Worm (Caenorhabditis elegans) whole organism, late embryonic: ENCODE data around the gene oac-20.

ENCODE experiments used
- T23F11.4 ChIP-seq: fragments of 200-800 bp; sonication (Bioruptor generic); optimal IDR thresholded peaks from 2 replicates; lab custom pipeline; 2018; ENCODE audit warnings: mild to moderate bottlenecking, missing genetic modification characterization, missing compliant biosample characterization
- hlh-8 ChIP-seq: sonication (generic microtip); optimal IDR thresholded peaks from 2 replicates; lab custom pipeline; 2016; ENCODE audit warnings: missing genotype, missing genetic modification characterization, missing compliant biosample characterization
- lim-6 ChIP-seq: sonication (generic microtip); optimal IDR thresholded peaks from 2 replicates; lab custom pipeline; 2016; ENCODE audit warnings: missing genetic modification characterization, missing compliant biosample characterization
- nhr-232 ChIP-seq: sonication (generic microtip); optimal IDR thresholded peaks from 2 replicates; lab custom pipeline; 2016; ENCODE audit warnings: missing genetic modification characterization, missing compliant biosample characterization
- sox-4 ChIP-seq: sonication (generic microtip); optimal IDR thresholded peaks from 2 replicates; lab custom pipeline; 2017; ENCODE audit warnings: mild to moderate bottlenecking, missing genetic modification characterization, inconsistent platforms, missing compliant biosample characterization
- unc-42 ChIP-seq: sonication (generic microtip); optimal IDR thresholded peaks from 2 replicates; lab custom pipeline; 2016; ENCODE audit warnings: missing genotype, missing genetic modification characterization, missing compliant biosample characterization

oac-20 gene

ce11 chrV:16029237-16029636 is 50.7 kb downstream of the oac-20 start:
- no peak for TF ChIP-seq unc-42 (tag; lab: Kevin White, UChicago)
- TF ChIP-seq T23F11.4 (GFP tag; lab: Kevin White, UChicago), result no peak
- no peak for TF ChIP-seq nhr-232 (tag; lab: Kevin White, UChicago)
- no peak for TF ChIP-seq sox-4
- no peak for TF ChIP-seq lim-6 (tag; lab: Kevin White, UChicago)
- TF ChIP-seq hlh-8 (tag; lab: Kevin White, UChicago), result no peak
